Fruit fly (Drosophila melanogaster) whole organism, adult: ENCODE results near the gene mfas.

Experiments used
- CG11617 ChIP-seq: fragments of 200-800 bp; sonication (Bioruptor generic); optimal IDR thresholded peaks from 2 replicates; lab custom pipeline; 2017; ENCODE audit warnings: mild to moderate bottlenecking, missing biosample characterization, missing genetic modification reagents, missing genetic modification characterization
- CG12768 ChIP-seq: fragments of 200-800 bp; sonication (Bioruptor generic); optimal IDR thresholded peaks from 2 replicates; lab custom pipeline; 2017; ENCODE audit warnings: missing biosample characterization, missing genetic modification characterization, mild to moderate bottlenecking, moderate library complexity, missing genetic modification reagents
- CG14711 ChIP-seq: fragments of 200-800 bp; sonication (Bioruptor generic); optimal IDR thresholded peaks from 2 replicates; lab custom pipeline; 2018; ENCODE audit warnings: missing biosample characterization, mild to moderate bottlenecking, missing genetic modification characterization, moderate library complexity
- CG1620 ChIP-seq: fragments of 200-800 bp; sonication (Bioruptor generic); optimal IDR thresholded peaks from 2 replicates; lab custom pipeline; 2016; ENCODE audit warnings: missing biosample characterization, missing genetic modification characterization
- CG33017 ChIP-seq: fragments of 200-800 bp; sonication (Bioruptor generic); optimal IDR thresholded peaks from 2 replicates; lab custom pipeline; 2018; ENCODE audit warnings: missing biosample characterization, mild to moderate bottlenecking, missing genetic modification characterization, moderate library complexity
- CG5204 ChIP-seq: fragments of 200-800 bp; sonication (Bioruptor generic); optimal IDR thresholded peaks from 2 replicates; lab custom pipeline; 2016; ENCODE audit warnings: missing biosample characterization, missing genetic modification characterization
- CG7045 ChIP-seq: fragments of 200-800 bp; sonication (Bioruptor generic); optimal IDR thresholded peaks from 2 replicates; lab custom pipeline; 2017; ENCODE audit warnings: missing biosample characterization, mild to moderate bottlenecking, missing genetic modification characterization
- CG7101 ChIP-seq: fragments of 200-800 bp; sonication (Bioruptor generic); optimal IDR thresholded peaks from 2 replicates; lab custom pipeline; 2018; ENCODE audit warnings: missing biosample characterization, mild to moderate bottlenecking, missing genetic modification characterization, moderate library complexity
- Clk ChIP-seq: fragments of 200-800 bp; sonication (Bioruptor generic); optimal IDR thresholded peaks from 2 replicates; lab custom pipeline; 2017; ENCODE audit warnings: missing biosample characterization, missing genetic modification characterization
- Crg-1 ChIP-seq: fragments of 200-800 bp; sonication (Bioruptor generic); optimal IDR thresholded peaks from 2 replicates; lab custom pipeline; 2016; ENCODE audit warnings: missing biosample characterization, missing genetic modification characterization
- Hr96 ChIP-seq: fragments of 200-800 bp; sonication (Bioruptor generic); optimal IDR thresholded peaks from 2 replicates; lab custom pipeline; 2016; ENCODE audit warnings: missing biosample characterization, missing genetic modification characterization
- Mnt ChIP-seq: fragments of 200-800 bp; sonication (Bioruptor generic); optimal IDR thresholded peaks from 2 replicates; lab custom pipeline; 2016; ENCODE audit warnings: missing biosample characterization, mild to moderate bottlenecking, missing genetic modification characterization
- bab1 ChIP-seq: fragments of 200-800 bp; sonication (Bioruptor generic); optimal IDR thresholded peaks from 3 replicates; lab custom pipeline; 2019; ENCODE audit warnings: missing biosample characterization, mild to moderate bottlenecking, missing genetic modification characterization, moderate library complexity
- cic ChIP-seq: fragments of 200-800 bp; sonication (Bioruptor generic); optimal IDR thresholded peaks from 2 replicates; lab custom pipeline; 2017; ENCODE audit warnings: missing biosample characterization, mild to moderate bottlenecking, missing genetic modification characterization, moderate library complexity
- cnc ChIP-seq, 2 experiments: fragments of >200 bp; optimal IDR thresholded peaks; 2 replicates each; lab custom pipeline; 2017
- kay ChIP-seq: fragments of 200-800 bp; sonication (Bioruptor generic); peaks from one replicate; lab custom pipeline; 2016; ENCODE audit warnings: missing biosample characterization, missing genetic modification characterization, borderline replicate concordance
- ovo ChIP-seq: fragments of 200-800 bp; sonication (Bioruptor generic); optimal IDR thresholded peaks from 2 replicates; lab custom pipeline; 2016; ENCODE audit warnings: missing biosample characterization, missing genetic modification characterization
- pad ChIP-seq: fragments of 200-800 bp; sonication (Bioruptor generic); optimal IDR thresholded peaks from 3 replicates; lab custom pipeline; 2017; ENCODE audit warnings: missing biosample characterization, missing genetic modification characterization, mild to moderate bottlenecking, moderate library complexity, missing genetic modification reagents
- tj ChIP-seq: fragments of 200-800 bp; sonication (Bioruptor generic); optimal IDR thresholded peaks from 3 replicates; lab custom pipeline; 2017; ENCODE audit warnings: missing biosample characterization, mild to moderate bottlenecking, missing genetic modification characterization, moderate library complexity
- toe ChIP-seq: fragments of 200-800 bp; sonication (Bioruptor generic); optimal IDR thresholded peaks from 2 replicates; lab custom pipeline; 2016; ENCODE audit warnings: missing biosample characterization, missing genetic modification characterization

The mfas gene

dm6 chr3R:11976556-11977335 lies 16.4 kb downstream of the mfas start, which contains the start of gene CG10005:
TSS of gene CG10005 (minus strand) at chr3R:11977197.
- TF ChIP-seq CG12768 (no peak), CG14711 (tag; lab: Kevin White, UChicago) (no peak), cnc (optimal IDR thresholded peaks at IDR 0.05; lab: Kevin White, UChicago) (no peak), CG1620 (GFP tag; lab: Kevin White, UChicago) (no peak), cic (GFP tag; lab: Kevin White, UChicago) (no peak), pad (GFP tag; lab: Kevin White, UChicago) (no peak), tj (GFP tag; lab: Kevin White, UChicago) (no peak), ovo (GFP tag; lab: Kevin White, UChicago) (no peak), CG5204 (GFP tag; lab: Kevin White, UChicago) (no peak), CG33017 (tag; lab: Kevin White, UChicago) (no peak), CG11617 (GFP tag; lab: Kevin White, UChicago) (no peak), Mnt (GFP tag; lab: Kevin White, UChicago) (no peak), CG7101 (no peak), bab1 (GFP tag; lab: Kevin White, UChicago) (no peak), kay (GFP tag; lab: Kevin White, UChicago) (no peak), CG7045 (no peak)

- no peak for TF ChIP-seq Hr96 (GFP tag; lab: Kevin White, UChicago)
- no peak for TF ChIP-seq CG5204 (GFP tag; lab: Kevin White, UChicago)
- peak; percentile 16 for TF ChIP-seq CG33017 (tag; lab: Kevin White, UChicago)
- no peak for TF ChIP-seq CG11617 (GFP tag; lab: Kevin White, UChicago)
- no peak for TF ChIP-seq CG7045
- peak; percentile 33 for TF ChIP-seq ovo (GFP tag; lab: Kevin White, UChicago)
- TF ChIP-seq cic (GFP tag; lab: Kevin White, UChicago): peak; percentile 49
- TF ChIP-seq tj (GFP tag; lab: Kevin White, UChicago): peak; percentile 52
- TF ChIP-seq cnc (optimal IDR thresholded peaks at IDR 0.05; lab: Kevin White, UChicago): no peak
- no peak for TF ChIP-seq pad (GFP tag; lab: Kevin White, UChicago)
- no peak for TF ChIP-seq Crg-1 (GFP tag; lab: Kevin White, UChicago)
- peak; percentile 43 for TF ChIP-seq Mnt (GFP tag; lab: Kevin White, UChicago)
- peak; percentile 40 for TF ChIP-seq bab1 (GFP tag; lab: Kevin White, UChicago)
- no peak for TF ChIP-seq CG1620 (GFP tag; lab: Kevin White, UChicago)
- peak; percentile 42 for TF ChIP-seq CG12768
- peak; percentile 32 for TF ChIP-seq CG14711 (tag; lab: Kevin White, UChicago)
- peak; percentile 31 for TF ChIP-seq CG7101
- TF ChIP-seq Clk (GFP tag; lab: Kevin White, UChicago): no peak
- TF ChIP-seq kay (GFP tag; lab: Kevin White, UChicago): no peak
- TF ChIP-seq toe (GFP tag; lab: Kevin White, UChicago): no peak
These were observed 18.5 kb downstream of the mfas start, which contains the start of gene Tango9 for dm6 chr3R:11974631-11975030. TSS of gene Tango9 (minus strand) at chr3R:11974910.

dm6 chr3R:11973826-11974225 lies 19.3 kb downstream of the mfas start:
- TF ChIP-seq Mnt (GFP tag; lab: Kevin White, UChicago): no peak
- no peak for TF ChIP-seq cnc (optimal IDR thresholded peaks at IDR 0.05; lab: Kevin White, UChicago)
- no peak for TF ChIP-seq Clk (GFP tag; lab: Kevin White, UChicago)
- no peak for TF ChIP-seq cic (GFP tag; lab: Kevin White, UChicago)
- TF ChIP-seq Hr96 (GFP tag; lab: Kevin White, UChicago): no peak
- TF ChIP-seq Crg-1 (GFP tag; lab: Kevin White, UChicago): no peak
- no peak for TF ChIP-seq CG5204 (GFP tag; lab: Kevin White, UChicago)

- TF ChIP-seq CG11617 (GFP tag; lab: Kevin White, UChicago) (no peak), CG7045 (no peak), cic (GFP tag; lab: Kevin White, UChicago) (no peak), kay (GFP tag; lab: Kevin White, UChicago) (no peak), CG14711 (tag; lab: Kevin White, UChicago) (no peak), cnc (optimal IDR thresholded peaks at IDR 0.05; lab: Kevin White, UChicago) (no peak), ovo (GFP tag; lab: Kevin White, UChicago) (no peak), Mnt (GFP tag; lab: Kevin White, UChicago) (no peak), toe (GFP tag; lab: Kevin White, UChicago) (no peak), CG33017 (tag; lab: Kevin White, UChicago) (no peak), CG5204 (GFP tag; lab: Kevin White, UChicago) (no peak), bab1 (GFP tag; lab: Kevin White, UChicago) (no peak), CG12768 (no peak), Hr96 (GFP tag; lab: Kevin White, UChicago) (no peak), CG1620 (GFP tag; lab: Kevin White, UChicago) (no peak), CG7101 (no peak)
These were observed 21.7 kb downstream of the mfas start, which contains the start of gene GC2 for dm6 chr3R:11971394-11971793. TSS of gene GC2 (plus strand) at chr3R:11971694.

dm6 chr3R:11969217-11969616 lies 23.9 kb downstream of the mfas start:
- TF ChIP-seq Crg-1 (GFP tag; lab: Kevin White, UChicago) (no peak), kay (GFP tag; lab: Kevin White, UChicago) (no peak), Hr96 (GFP tag; lab: Kevin White, UChicago) (peak; percentile 25), Clk (GFP tag; lab: Kevin White, UChicago) (no peak), CG33017 (tag; lab: Kevin White, UChicago) (peak; percentile 46), CG7045 (peak; percentile 15), CG7101 (peak; percentile 48), ovo (GFP tag; lab: Kevin White, UChicago) (no peak), CG11617 (GFP tag; lab: Kevin White, UChicago) (peak; percentile 29), pad (GFP tag; lab: Kevin White, UChicago) (no peak), Mnt (GFP tag; lab: Kevin White, UChicago) (no peak), cic (GFP tag; lab: Kevin White, UChicago) (peak; percentile 38), CG12768 (peak; percentile 8), toe (GFP tag; lab: Kevin White, UChicago) (peak; percentile 6), bab1 (GFP tag; lab: Kevin White, UChicago) (no peak), CG1620 (GFP tag; lab: Kevin White, UChicago) (no peak), cnc (optimal IDR thresholded peaks at IDR 0.05; lab: Kevin White, UChicago) (no peak), tj (GFP tag; lab: Kevin White, UChicago) (no peak), CG5204 (GFP tag; lab: Kevin White, UChicago) (peak; percentile 3), CG14711 (tag; lab: Kevin White, UChicago) (peak; percentile 17)
